Fruit fly (Drosophila melanogaster): ENCODE data around the gene CG13096.

DNA sequence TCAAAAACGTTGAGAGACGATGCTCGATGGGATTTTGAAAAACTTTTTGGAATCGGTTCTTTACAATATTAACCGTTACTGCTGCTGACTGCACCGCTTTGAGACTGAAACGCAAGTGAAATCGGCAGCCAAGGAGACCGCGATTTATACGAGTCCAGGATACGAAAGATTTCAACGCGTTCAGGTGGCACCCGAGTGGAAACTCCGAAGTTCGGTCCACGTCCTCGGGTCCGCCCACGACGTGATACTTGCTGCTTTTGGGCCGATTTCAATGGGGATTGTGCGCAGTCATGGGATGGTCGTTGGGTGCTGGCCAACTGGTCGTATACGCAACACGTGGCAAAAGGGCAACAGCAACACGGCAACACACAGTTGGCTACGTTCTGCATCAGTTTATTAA, 4.9 kb downstream of the CG13096 start, which contains the start of gene Dh31:
- no peak for TF ChIP-seq CTCF (optimal IDR thresholded peaks at IDR 0.05)
- no peak for TF ChIP-seq CG8478 (optimal IDR thresholded peaks at IDR 0.05)
